Fruit fly (Drosophila melanogaster): Measurements from ENCODE around the gene Rpn12R.

- TF ChIP-seq cas (GFP tag; IDR thresholded peaks at IDR 0.05) = no peak
- no peak for TF ChIP-seq ara (GFP tag; IDR thresholded peaks at IDR 0.05)
- TF ChIP-seq CG7372 (GFP tag; IDR thresholded peaks at IDR 0.05) = no peak
- no peak for TF ChIP-seq Neu2 (GFP tag; optimal IDR thresholded peaks at IDR 0.05; ENCODE audit: borderline replicate concordance)
- TF ChIP-seq MTF-1 (GFP tag; optimal IDR thresholded peaks at IDR 0.05; ENCODE audit: borderline replicate concordance) = no peak
- no peak for TF ChIP-seq kay (GFP tag; optimal IDR thresholded peaks at IDR 0.05)
Observed at dm6 chr3L:15034714-15035076, 7.7 kb downstream of the Rpn12R start.
